Fruit fly (Drosophila melanogaster) whole organism, embryonic: ENCODE results near the gene Syx5.

Experiments
- Antp ChIP-seq: fragments of 200-800 bp; sonication (Bioruptor generic); optimal IDR thresholded peaks from 3 replicates; lab custom pipeline; 2016; ENCODE audit warnings: missing biosample characterization, missing genetic modification characterization
- CG10267 ChIP-seq: fragments of 200-800 bp; sonication (Bioruptor generic); optimal IDR thresholded peaks from 2 replicates; lab custom pipeline; 2018; ENCODE audit warnings: missing biosample characterization, mild to moderate bottlenecking, missing genetic modification characterization, moderate library complexity
- CG10366 ChIP-seq: fragments of 200-800 bp; sonication (Bioruptor generic); IDR thresholded peaks from 2 replicates; pipeline ENCODE4 v1.3.6; 2022; ENCODE audit warnings: missing biosample characterization, missing genetic modification characterization
- CG10979 ChIP-seq: fragments of 200-800 bp; sonication (Bioruptor generic); optimal IDR thresholded peaks from 2 replicates; lab custom pipeline; 2018; ENCODE audit warnings: missing biosample characterization, mild to moderate bottlenecking, missing genetic modification characterization, moderate library complexity
- CG11456 ChIP-seq: fragments of 200-800 bp; sonication (Bioruptor generic); IDR thresholded peaks from 3 replicates; pipeline ENCODE4 v1.3.6; 2022; ENCODE audit warnings: missing biosample characterization, missing genetic modification characterization
- CG14050 ChIP-seq: fragments of 200-800 bp; sonication (Bioruptor generic); IDR thresholded peaks from 3 replicates; pipeline ENCODE4 v1.3.6; 2022; ENCODE audit warnings: missing biosample characterization, missing genetic modification characterization
- CG15269 ChIP-seq: fragments of 200-800 bp; sonication (Bioruptor generic); optimal IDR thresholded peaks from 2 replicates; lab custom pipeline; 2018; ENCODE audit warnings: missing biosample characterization, mild to moderate bottlenecking, missing genetic modification characterization, moderate library complexity
- CG1603 ChIP-seq: fragments of 200-800 bp; sonication (Bioruptor generic); optimal IDR thresholded peaks from 2 replicates; lab custom pipeline; 2019; ENCODE audit warnings: missing biosample characterization, mild to moderate bottlenecking, missing genetic modification characterization, moderate library complexity
- CG17359 ChIP-seq: fragments of 200-800 bp; sonication (Bioruptor generic); optimal IDR thresholded peaks from 3 replicates; lab custom pipeline; 2018; ENCODE audit warnings: missing biosample characterization, mild to moderate bottlenecking, missing genetic modification characterization, moderate library complexity
- CG17612 ChIP-seq: fragments of 200-800 bp; sonication (Bioruptor generic); IDR thresholded peaks from 2 replicates; pipeline ENCODE4 v1.3.6; 2022; ENCODE audit warnings: missing biosample characterization, missing genetic modification characterization
- CG18262 ChIP-seq: fragments of 200-800 bp; optimal IDR thresholded peaks from 3 replicates; lab custom pipeline; 2019; ENCODE audit warnings: missing biosample characterization, mild to moderate bottlenecking, missing genetic modification characterization, moderate library complexity
- CG2712 ChIP-seq: fragments of 200-800 bp; optimal IDR thresholded peaks from 3 replicates; lab custom pipeline; 2019; ENCODE audit warnings: missing biosample characterization, mild to moderate bottlenecking, missing genetic modification characterization, moderate library complexity
- CG31441 ChIP-seq: fragments of 200-800 bp; sonication (Bioruptor generic); IDR thresholded peaks from 2 replicates; pipeline ENCODE4 v1.3.6; 2022; ENCODE audit warnings: missing biosample characterization, missing genetic modification characterization
- CG32532 ChIP-seq: fragments of 200-800 bp; sonication (Bioruptor generic); IDR thresholded peaks from 2 replicates; pipeline ENCODE4 v1.3.6; 2022; ENCODE audit warnings: missing biosample characterization, missing genetic modification characterization
- CG33213 ChIP-seq: fragments of 200-800 bp; sonication (Bioruptor generic); optimal IDR thresholded peaks from 3 replicates; lab custom pipeline; 2016; ENCODE audit warnings: missing biosample characterization, missing genetic modification characterization
- CG34422 ChIP-seq: fragments of 200-800 bp; sonication (Bioruptor generic); IDR thresholded peaks from 3 replicates; pipeline ENCODE4 v1.3.6; 2022; ENCODE audit warnings: missing biosample characterization, missing genetic modification characterization
- CG6683 ChIP-seq: fragments of 200-800 bp; sonication (Bioruptor generic); optimal IDR thresholded peaks from 2 replicates; lab custom pipeline; 2017; ENCODE audit warnings: missing biosample characterization, mild to moderate bottlenecking, missing genetic modification characterization, missing genetic modification reagents
- CG7786 ChIP-seq: fragments of 200-800 bp; sonication (Bioruptor generic); optimal IDR thresholded peaks from 2 replicates; lab custom pipeline; 2016; ENCODE audit warnings: missing biosample characterization, missing genetic modification characterization
- CHES-1-like ChIP-seq: fragments of 200-800 bp; sonication (Bioruptor generic); optimal IDR thresholded peaks from 2 replicates; lab custom pipeline; 2016; ENCODE audit warnings: missing biosample characterization, missing genetic modification characterization
- D ChIP-seq, 2 experiments: fragments of 200-800 bp in 1 of 2; fragments of >200 bp in 1 of 2; sonication (Bioruptor generic) in 1 of 2; optimal IDR thresholded peaks; 2 replicates in 1 of 2; 3 replicates in 1 of 2; lab custom pipeline; 2017; ENCODE audit warnings: mild to moderate bottlenecking in 1 of 2, missing biosample characterization in 1 of 2, missing genetic modification characterization in 1 of 2, missing genetic modification reagents in 1 of 2
- Dll ChIP-seq: fragments of 200-800 bp; sonication (Bioruptor generic); IDR thresholded peaks from 4 replicates; pipeline ENCODE4 v1.3.6; 2022; ENCODE audit warnings: missing biosample characterization, missing genetic modification characterization; ENCODE audit not compliant: partially characterized antibody
- HmgZ ChIP-seq: fragments of 200-800 bp; sonication (Bioruptor generic); optimal IDR thresholded peaks from 2 replicates; lab custom pipeline; 2018; ENCODE audit warnings: missing biosample characterization, mild to moderate bottlenecking, missing genetic modification characterization
- Lpt ChIP-seq: fragments of >200 bp; optimal IDR thresholded peaks from 2 replicates; lab custom pipeline; 2018; ENCODE audit warnings: missing biosample characterization, missing genetic modification characterization
- Max ChIP-seq: fragments of 200-800 bp; sonication (Bioruptor generic); optimal IDR thresholded peaks from 2 replicates; lab custom pipeline; 2016; ENCODE audit warnings: missing biosample characterization, mild to moderate bottlenecking, missing genetic modification characterization
- Mes4 ChIP-seq: fragments of 200-800 bp; sonication (Bioruptor generic); optimal IDR thresholded peaks from 2 replicates; lab custom pipeline; 2016; ENCODE audit warnings: missing biosample characterization, missing genetic modification characterization
- Optix ChIP-seq: fragments of 200-800 bp; sonication (Bioruptor generic); IDR thresholded peaks from 3 replicates; pipeline ENCODE4 v1.3.6; 2022; ENCODE audit warnings: missing biosample characterization, missing genetic modification characterization
- Sox102F ChIP-seq: fragments of 200-800 bp; sonication (Bioruptor generic); optimal IDR thresholded peaks from 2 replicates; lab custom pipeline; 2018; ENCODE audit warnings: missing biosample characterization, mild to moderate bottlenecking, missing genetic modification characterization, moderate library complexity
- bsh ChIP-seq, 2 experiments: fragments of 200-800 bp; sonication (Bioruptor generic); optimal IDR thresholded peaks; 2 replicates each; lab custom pipeline; 2017 to 2018; ENCODE audit warnings: mild to moderate bottlenecking in 2 of 2, missing biosample characterization in 2 of 2, missing genetic modification characterization in 2 of 2, moderate library complexity in 1 of 2
- ci ChIP-seq: fragments of 200-800 bp; sonication (Bioruptor generic); IDR thresholded peaks from 3 replicates; pipeline ENCODE4 v1.3.6; 2022; ENCODE audit warnings: missing biosample characterization, missing genetic modification characterization
- dmrt11E ChIP-seq: fragments of 200-800 bp; sonication (Bioruptor generic); optimal IDR thresholded peaks from 3 replicates; lab custom pipeline; 2018; ENCODE audit warnings: missing biosample characterization, mild to moderate bottlenecking, missing genetic modification characterization, moderate library complexity
- esg ChIP-seq: fragments of 200-800 bp; sonication (Bioruptor generic); conservative IDR thresholded peaks from 2 replicates; pipeline ENCODE4 v1.3.6; 2022; ENCODE audit warnings: missing biosample characterization, missing genetic modification characterization
- gcm ChIP-seq: fragments of 200-800 bp; sonication (Bioruptor generic); optimal IDR thresholded peaks from 2 replicates; lab custom pipeline; 2019; ENCODE audit warnings: missing biosample characterization, mild to moderate bottlenecking, missing genetic modification characterization, moderate library complexity
- grau ChIP-seq: fragments of 200-800 bp; optimal IDR thresholded peaks from 3 replicates; lab custom pipeline; 2019; ENCODE audit warnings: missing biosample characterization, mild to moderate bottlenecking, missing genetic modification characterization, moderate library complexity
- hb ChIP-seq: fragments of 200-800 bp; sonication (Bioruptor generic); IDR thresholded peaks from 3 replicates; pipeline ENCODE4 v1.3.6; 2022; ENCODE audit warnings: missing biosample characterization, missing genetic modification characterization; ENCODE audit not compliant: partially characterized antibody
- inv ChIP-seq: fragments of 200-800 bp; sonication (Bioruptor generic); IDR thresholded peaks from 2 replicates; pipeline ENCODE4 v1.3.6; 2022; ENCODE audit warnings: missing biosample characterization, missing genetic modification characterization; ENCODE audit not compliant: partially characterized antibody
- jigr1 ChIP-seq: fragments of 200-800 bp; sonication (Bioruptor generic); IDR thresholded peaks from 3 replicates; pipeline ENCODE4 v1.3.6; 2022; ENCODE audit warnings: missing biosample characterization, missing genetic modification characterization
- lola ChIP-seq, 3 experiments: fragments of >200 bp in 2 of 3; fragments of 200-800 bp in 1 of 3; sonication (Bioruptor generic) in 1 of 3; optimal IDR thresholded peaks; 2 replicates each; lab custom pipeline; 2017 to 2019; ENCODE audit warnings: missing biosample characterization in 3 of 3, missing genetic modification characterization in 3 of 3, mild to moderate bottlenecking in 1 of 3, moderate library complexity in 1 of 3
- mam ChIP-seq: fragments of 200-800 bp; sonication (Bioruptor generic); optimal IDR thresholded peaks from 3 replicates; lab custom pipeline; 2016; ENCODE audit warnings: missing biosample characterization, missing genetic modification characterization
- mirr ChIP-seq: fragments of 200-800 bp; sonication (Bioruptor generic); optimal IDR thresholded peaks from 3 replicates; lab custom pipeline; 2018; ENCODE audit warnings: missing biosample characterization, mild to moderate bottlenecking, missing genetic modification characterization
- nmo ChIP-seq: fragments of 200-800 bp; sonication (Bioruptor generic); optimal IDR thresholded peaks from 2 replicates; lab custom pipeline; 2018; ENCODE audit warnings: missing biosample characterization, mild to moderate bottlenecking, missing genetic modification characterization, moderate library complexity
- phol ChIP-seq: fragments of 200-800 bp; sonication (Bioruptor generic); optimal IDR thresholded peaks from 3 replicates; lab custom pipeline; 2018; ENCODE audit warnings: missing biosample characterization, mild to moderate bottlenecking, missing genetic modification characterization, moderate library complexity
- sens ChIP-seq: fragments of 200-800 bp; sonication (Bioruptor generic); peaks from one replicate; lab custom pipeline; 2016; ENCODE audit warnings: missing biosample characterization, missing genetic modification characterization
- stc ChIP-seq: fragments of 200-800 bp; sonication (Bioruptor generic); IDR thresholded peaks from 2 replicates; pipeline ENCODE4 v1.3.6; 2022; ENCODE audit warnings: missing biosample characterization, missing genetic modification characterization
- tll ChIP-seq, 2 experiments: fragments of 200-800 bp in 1 of 2; fragments of >200 bp in 1 of 2; sonication (Bioruptor generic) in 1 of 2; optimal IDR thresholded peaks; 2 replicates each; lab custom pipeline; 2017 to 2019; ENCODE audit warnings: missing biosample characterization in 2 of 2, missing genetic modification characterization in 2 of 2, mild to moderate bottlenecking in 1 of 2, moderate library complexity in 1 of 2
- tna ChIP-seq: fragments of 200-800 bp; sonication (Bioruptor generic); IDR thresholded peaks from 2 replicates; pipeline ENCODE4 v1.3.6; 2022; ENCODE audit warnings: missing biosample characterization, missing genetic modification characterization; ENCODE audit not compliant: partially characterized antibody
- toy ChIP-seq: fragments of 200-800 bp; sonication (Bioruptor generic); IDR thresholded peaks from 2 replicates; pipeline ENCODE4 v1.3.6; 2022; ENCODE audit warnings: missing biosample characterization, missing genetic modification characterization
- trem ChIP-seq: fragments of 200-800 bp; optimal IDR thresholded peaks from 3 replicates; lab custom pipeline; 2019; ENCODE audit warnings: missing biosample characterization, mild to moderate bottlenecking, missing genetic modification characterization, moderate library complexity
- twi ChIP-seq: fragments of 200-800 bp; optimal IDR thresholded peaks from 2 replicates; lab custom pipeline; 2019; ENCODE audit warnings: missing biosample characterization, mild to moderate bottlenecking, missing genetic modification characterization, moderate library complexity
- vvl ChIP-seq: fragments of 200-800 bp; sonication (Bioruptor generic); IDR thresholded peaks from 2 replicates; pipeline ENCODE4 v1.3.6; 2022; ENCODE audit warnings: missing biosample characterization, missing genetic modification characterization

The Syx5 gene

dm6 chr2L:16357865-16358264 lies 50.7 kb downstream of the Syx5 start (continued):
- peak; percentile 36 for TF ChIP-seq grau (tag; lab: Kevin White, UChicago)
- no peak for TF ChIP-seq CG34422 (GFP tag; lab: Robert Waterston, UW)
- peak; percentile 82 for TF ChIP-seq sens
- TF ChIP-seq tna, result no peak
- peak; percentile 25 for TF ChIP-seq CG15269
- peak in 1 of 2 experiments; percentile 63 for TF ChIP-seq bsh (GFP tag; optimal IDR thresholded peaks at IDR 0.05; lab: Kevin White, UChicago)
- peak; percentile 47 for TF ChIP-seq CG17359 (tag; lab: Kevin White, UChicago)
- no peak for TF ChIP-seq Lpt (GFP tag; lab: Kevin White, UChicago)
- no peak for TF ChIP-seq mam (GFP tag; lab: Kevin White, UChicago)
- TF ChIP-seq CG7786, result no peak
- TF ChIP-seq vvl (GFP tag; lab: Robert Waterston, UW), result 0 out of 2 replicates have a peak, but pooled peaks have one; percentile 64
- no peak for TF ChIP-seq jigr1
- no peak for TF ChIP-seq CHES-1-like (GFP tag; lab: Kevin White, UChicago)
- TF ChIP-seq inv (GFP tag; lab: Robert Waterston, UW), result no peak
- TF ChIP-seq CG11456 (GFP tag; lab: Robert Waterston, UW), result no peak
- peak; percentile 33; the same call in 1 of the 3 replicates for TF ChIP-seq ci
- TF ChIP-seq stc (GFP tag; lab: Robert Waterston, UW), result no peak
- no peak for TF ChIP-seq CG1603
- TF ChIP-seq D (optimal IDR thresholded peaks at IDR 0.05; lab: Kevin White, UChicago), result no peak
- TF ChIP-seq D (GFP tag; optimal IDR thresholded peaks at IDR 0.05; lab: Kevin White, UChicago), result no peak
- TF ChIP-seq tll (GFP tag; optimal IDR thresholded peaks at IDR 0.05; lab: Kevin White, UChicago), result no peak
- peak; percentile 42 for TF ChIP-seq CG10979 (tag; lab: Kevin White, UChicago)
- no peak for TF ChIP-seq Dll (GFP tag; lab: Robert Waterston, UW)
- no peak for TF ChIP-seq hb (GFP tag; lab: Robert Waterston, UW)
- TF ChIP-seq HmgZ (tag; lab: Kevin White, UChicago), result no peak
- peak; percentile 21; the same call in 1 of the 2 replicates for TF ChIP-seq CG32532 (GFP tag; lab: Robert Waterston, UW)
- peak; percentile 38 for TF ChIP-seq phol (tag; lab: Kevin White, UChicago)
- peak; percentile 40 for TF ChIP-seq dmrt11E (tag; lab: Kevin White, UChicago)
- TF ChIP-seq mirr (GFP tag; lab: Kevin White, UChicago), result no peak
- peak; percentile 56 for TF ChIP-seq CG18262 (tag; lab: Kevin White, UChicago)
- peak; percentile 50; the same call in 1 of the 2 replicates for TF ChIP-seq CG31441 (GFP tag; lab: Robert Waterston, UW)
- peak; percentile 70 for TF ChIP-seq CG2712 (tag; lab: Kevin White, UChicago)
- no peak for TF ChIP-seq toy (GFP tag; lab: Robert Waterston, UW)
- no peak for TF ChIP-seq Mes4 (GFP tag; lab: Kevin White, UChicago)
- TF ChIP-seq CG6683, result no peak
- TF ChIP-seq Antp (GFP tag; lab: Kevin White, UChicago), result no peak
- TF ChIP-seq CG14050 (GFP tag; lab: Robert Waterston, UW), result no peak
- TF ChIP-seq Optix, result no peak
- TF ChIP-seq twi (tag; lab: Kevin White, UChicago), result peak; percentile 13
- TF ChIP-seq CG10366 (GFP tag; lab: Robert Waterston, UW), result no peak
- peak; percentile 64 for TF ChIP-seq Sox102F (GFP tag; lab: Kevin White, UChicago)
- TF ChIP-seq CG17612 (GFP tag; lab: Robert Waterston, UW), result no peak
- peak; percentile 23 for TF ChIP-seq nmo (GFP tag; lab: Kevin White, UChicago)
- TF ChIP-seq CG33213, result no peak
- TF ChIP-seq Max (GFP tag; lab: Kevin White, UChicago), result no peak
- TF ChIP-seq CG10267 (tag; lab: Kevin White, UChicago), result peak; percentile 29
- TF ChIP-seq esg, result peak; percentile 31
- TF ChIP-seq lola (GFP tag; optimal IDR thresholded peaks at IDR 0.05; lab: Kevin White, UChicago), result peak in 1 of 3 experiments; percentile 6
- peak; percentile 29 for TF ChIP-seq trem (tag; lab: Kevin White, UChicago)
- peak; percentile 31 for TF ChIP-seq gcm (GFP tag; lab: Kevin White, UChicago)
